Fruit fly (Drosophila melanogaster) whole organism, wandering third instar larva: ENCODE measurements around the gene Setd3.

Experiments used
- Abd-B ChIP-seq: fragments of >200 bp; optimal IDR thresholded peaks from 2 replicates; lab custom pipeline; 2017; ENCODE audit warnings: missing biosample characterization, missing genetic modification characterization
- CG32264 ChIP-seq: fragments of 200-800 bp; sonication (Bioruptor generic); optimal IDR thresholded peaks from 2 replicates; lab custom pipeline; 2016; ENCODE audit warnings: missing biosample characterization, missing genetic modification characterization
- CG9705 ChIP-seq: fragments of 200-800 bp; sonication (Bioruptor generic); optimal IDR thresholded peaks from 2 replicates; lab custom pipeline; 2018; ENCODE audit warnings: missing biosample characterization, mild to moderate bottlenecking, missing genetic modification characterization
- CrebA ChIP-seq: fragments of 200-800 bp; sonication (Bioruptor generic); optimal IDR thresholded peaks from 2 replicates; lab custom pipeline; 2016; ENCODE audit warnings: missing biosample characterization, mild to moderate bottlenecking, missing genetic modification characterization, borderline replicate concordance
- Dfd ChIP-seq: fragments of >200 bp; optimal IDR thresholded peaks from 2 replicates; lab custom pipeline; 2017; ENCODE audit warnings: missing biosample characterization, missing genetic modification characterization
- Dif ChIP-seq: fragments of 200-275, 200-300 bp; sonication (Bioruptor generic); optimal IDR thresholded peaks from 2 replicates; lab custom pipeline; 2018; ENCODE audit warnings: missing biosample characterization, missing genetic modification characterization; ENCODE audit not compliant: partially characterized antibody
- GATAd ChIP-seq: sonication (Bioruptor generic); optimal IDR thresholded peaks from 2 replicates; lab custom pipeline; 2016; ENCODE audit warnings: missing biosample characterization, missing genetic modification characterization
- HLH106 ChIP-seq: fragments of 200-800 bp; optimal IDR thresholded peaks from 3 replicates; lab custom pipeline; 2019; ENCODE audit warnings: missing biosample characterization, mild to moderate bottlenecking, missing genetic modification characterization, moderate library complexity
- Hnf4 ChIP-seq: fragments of 200-800 bp; sonication (Bioruptor generic); optimal IDR thresholded peaks from 2 replicates; lab custom pipeline; 2016; ENCODE audit warnings: missing biosample characterization, mild to moderate bottlenecking, missing genetic modification characterization
- Hr78 ChIP-seq: fragments of >200 bp; optimal IDR thresholded peaks from 2 replicates; lab custom pipeline; 2017; ENCODE audit warnings: missing biosample characterization, missing genetic modification characterization
- Hr83 ChIP-seq: fragments of 200-300 bp; sonication (Bioruptor generic); optimal IDR thresholded peaks from 2 replicates; lab custom pipeline; 2016; ENCODE audit warnings: missing biosample characterization, mild to moderate bottlenecking, missing genetic modification characterization, moderate library complexity; ENCODE audit not compliant: poor library complexity, severe bottlenecking
- Jra ChIP-seq: sonication (Bioruptor generic); optimal IDR thresholded peaks from 2 replicates; lab custom pipeline; 2016; ENCODE audit warnings: missing biosample characterization, missing genetic modification characterization
- Mio ChIP-seq: sonication (Bioruptor generic); optimal IDR thresholded peaks from 2 replicates; lab custom pipeline; 2016; ENCODE audit warnings: missing biosample characterization, missing genetic modification characterization
- Myc ChIP-seq: fragments of >200 bp; optimal IDR thresholded peaks from 2 replicates; lab custom pipeline; 2017
- N ChIP-seq: fragments of >200 bp; optimal IDR thresholded peaks from 2 replicates; lab custom pipeline; 2018; ENCODE audit warnings: missing biosample characterization, missing external identifiers, missing genetic modification characterization
- OdsH ChIP-seq: fragments of 200-800 bp; sonication (Bioruptor generic); optimal IDR thresholded peaks from 2 replicates; lab custom pipeline; 2016; ENCODE audit warnings: missing biosample characterization, mild to moderate bottlenecking, missing genetic modification characterization
- Rel ChIP-seq, 2 experiments: fragments of 200-800 bp; sonication (Bioruptor generic) in 1 of 2; optimal IDR thresholded peaks; 2 replicates in 1 of 2; 3 replicates in 1 of 2; lab custom pipeline; 2016 to 2019; ENCODE audit warnings: mild to moderate bottlenecking in 2 of 2, missing biosample characterization in 2 of 2, missing genetic modification characterization in 2 of 2, moderate library complexity in 1 of 2
- Sp1 ChIP-seq: fragments of 200-800 bp; sonication (Bioruptor generic); optimal IDR thresholded peaks from 3 replicates; lab custom pipeline; 2019; ENCODE audit warnings: missing biosample characterization, mild to moderate bottlenecking, missing genetic modification characterization, moderate library complexity
- Vsx2 ChIP-seq: fragments of 200-300, 225-300 bp; sonication (Bioruptor generic); optimal IDR thresholded peaks from 2 replicates; lab custom pipeline; 2018; ENCODE audit warnings: missing biosample characterization, missing genetic modification characterization; ENCODE audit not compliant: partially characterized antibody
- br ChIP-seq: fragments of 200-800 bp; sonication (Bioruptor generic); optimal IDR thresholded peaks from 2 replicates; lab custom pipeline; 2016; ENCODE audit warnings: missing biosample characterization, missing genetic modification characterization
- brk ChIP-seq: fragments of 200-800 bp; sonication (Bioruptor generic); optimal IDR thresholded peaks from 2 replicates; lab custom pipeline; 2016; ENCODE audit warnings: missing biosample characterization, mild to moderate bottlenecking, missing genetic modification characterization
- dl ChIP-seq, 2 experiments: fragments of 175-275, 200-275 bp in 1 of 2; fragments of 200-275 bp in 1 of 2; sonication (Bioruptor generic); optimal IDR thresholded peaks; lab custom pipeline; 2018; ENCODE audit warnings: mild to moderate bottlenecking in 2 of 2, missing biosample characterization in 2 of 2, missing genetic modification characterization in 2 of 2, moderate library complexity in 2 of 2; ENCODE audit not compliant: partially characterized antibody in 2 of 2, insufficient read depth in 1 of 2
- dmrt93B ChIP-seq: fragments of 200-800 bp; sonication (Bioruptor generic); optimal IDR thresholded peaks from 2 replicates; lab custom pipeline; 2018; ENCODE audit warnings: missing biosample characterization, mild to moderate bottlenecking, missing genetic modification characterization
- dsf ChIP-seq: sonication (Bioruptor generic); optimal IDR thresholded peaks from 2 replicates; lab custom pipeline; 2016; ENCODE audit warnings: missing biosample characterization, missing genetic modification characterization, borderline replicate concordance
- ey ChIP-seq: fragments of 200-800 bp; sonication (Bioruptor generic); optimal IDR thresholded peaks from 2 replicates; lab custom pipeline; 2016; ENCODE audit warnings: missing biosample characterization, missing genetic modification characterization
- foxo ChIP-seq, 2 experiments: fragments of 200-800 bp; sonication (Bioruptor generic); optimal IDR thresholded peaks; 2 replicates in 1 of 2; 3 replicates in 1 of 2; lab custom pipeline; 2016 to 2017; ENCODE audit warnings: missing biosample characterization in 2 of 2, missing genetic modification characterization in 2 of 2
- fru ChIP-seq: fragments of 200-800 bp; sonication (Bioruptor generic); optimal IDR thresholded peaks from 3 replicates; lab custom pipeline; 2016; ENCODE audit warnings: missing biosample characterization, mild to moderate bottlenecking, missing genetic modification characterization
- h ChIP-seq: fragments of 200-800 bp; sonication (Bioruptor generic); optimal IDR thresholded peaks from 3 replicates; lab custom pipeline; 2016; ENCODE audit warnings: missing biosample characterization, mild to moderate bottlenecking, missing genetic modification characterization
- jim ChIP-seq: fragments of 175-275, 200-325 bp; sonication (Bioruptor generic); optimal IDR thresholded peaks from 2 replicates; lab custom pipeline; 2016; ENCODE audit warnings: missing biosample characterization, mild to moderate bottlenecking, missing genetic modification characterization
- lola ChIP-seq: fragments of >200 bp; optimal IDR thresholded peaks from 2 replicates; lab custom pipeline; 2017; ENCODE audit warnings: missing biosample characterization, missing genetic modification characterization
- pan ChIP-seq: fragments of >200 bp; optimal IDR thresholded peaks from 2 replicates; lab custom pipeline; 2017
- psq ChIP-seq: fragments of 200-800 bp; sonication (Bioruptor generic); optimal IDR thresholded peaks from 3 replicates; lab custom pipeline; 2017; ENCODE audit warnings: missing biosample characterization, mild to moderate bottlenecking, missing genetic modification characterization, moderate library complexity
- rgr ChIP-seq: fragments of 200-800 bp; sonication (Bioruptor generic); optimal IDR thresholded peaks from 3 replicates; lab custom pipeline; 2016; ENCODE audit warnings: missing biosample characterization, mild to moderate bottlenecking, missing genetic modification characterization
- sage ChIP-seq: fragments of 200-800 bp; sonication (Bioruptor generic); optimal IDR thresholded peaks from 2 replicates; lab custom pipeline; 2016; ENCODE audit warnings: missing biosample characterization, mild to moderate bottlenecking, missing genetic modification characterization
- sv ChIP-seq: fragments of 200-800 bp; sonication (Bioruptor generic); optimal IDR thresholded peaks from 3 replicates; lab custom pipeline; 2016; ENCODE audit warnings: missing biosample characterization, missing genetic modification characterization
- tai ChIP-seq: sonication (Bioruptor generic); optimal IDR thresholded peaks from 2 replicates; lab custom pipeline; 2016; ENCODE audit warnings: missing biosample characterization, missing genetic modification characterization
- usp ChIP-seq: fragments of >200 bp; optimal IDR thresholded peaks from 2 replicates; lab custom pipeline; 2017; ENCODE audit warnings: missing biosample characterization, missing genetic modification characterization
- woc ChIP-seq: sonication (Bioruptor generic); optimal IDR thresholded peaks from 2 replicates; lab custom pipeline; 2016; ENCODE audit warnings: missing biosample characterization, mild to moderate bottlenecking, missing genetic modification characterization

The Setd3 gene

dm6 chrX:7008102-7009087 lies 39.8 kb upstream of the Setd3 start:
- TF ChIP-seq GATAd (GFP tag; lab: Kevin White, UChicago) = no peak
- TF ChIP-seq Hnf4 = peak; percentile 23
- no peak for TF ChIP-seq jim
- peak; percentile 81 for TF ChIP-seq fru (GFP tag; lab: Kevin White, UChicago)
- TF ChIP-seq Abd-B (GFP tag; lab: Kevin White, UChicago) = no peak
- peak; percentile 63 for TF ChIP-seq Sp1 (GFP tag; lab: Kevin White, UChicago)
- TF ChIP-seq Hr78 (GFP tag; lab: Kevin White, UChicago) = no peak
- TF ChIP-seq Hr83 = no peak
- TF ChIP-seq pan (lab: Kevin White, UChicago) = no peak
- peak; percentile 70 for TF ChIP-seq woc (GFP tag; lab: Kevin White, UChicago)
- TF ChIP-seq rgr (GFP tag; lab: Kevin White, UChicago) = peak; percentile 25
- TF ChIP-seq Jra (GFP tag; lab: Kevin White, UChicago) = peak; percentile 29
- peak; percentile 74 for TF ChIP-seq h (GFP tag; lab: Kevin White, UChicago)
- TF ChIP-seq usp = no peak
- peak; percentile 41 for TF ChIP-seq CG9705 (GFP tag; lab: Kevin White, UChicago)
- no peak for TF ChIP-seq CG32264 (GFP tag; lab: Kevin White, UChicago)
- no peak for TF ChIP-seq CrebA (GFP tag; lab: Kevin White, UChicago)
- peak; percentile 74 for TF ChIP-seq HLH106 (tag; lab: Kevin White, UChicago)
- TF ChIP-seq foxo (GFP tag; optimal IDR thresholded peaks at IDR 0.05; lab: Kevin White, UChicago) = peak in 1 of 2 experiments; percentile 80
- TF ChIP-seq lola (GFP tag; lab: Kevin White, UChicago) = no peak
- TF ChIP-seq ey (GFP tag; lab: Kevin White, UChicago) = peak; percentile 77
- TF ChIP-seq Mio (GFP tag; lab: Kevin White, UChicago) = no peak
- TF ChIP-seq psq = peak; percentile 68
- no peak for TF ChIP-seq Rel (GFP tag; optimal IDR thresholded peaks at IDR 0.05; lab: Kevin White, UChicago)
- TF ChIP-seq Rel (tag; optimal IDR thresholded peaks at IDR 0.05; lab: Kevin White, UChicago) = peak; percentile 12
- TF ChIP-seq br = peak; percentile 53
- peak; percentile 42 for TF ChIP-seq tai
- TF ChIP-seq Myc (lab: Kevin White, UChicago) = no peak
- no peak for TF ChIP-seq brk (GFP tag; lab: Kevin White, UChicago)
- TF ChIP-seq OdsH = peak; percentile 60
- TF ChIP-seq dsf (GFP tag; lab: Kevin White, UChicago) = no peak
- peak; percentile 42 for TF ChIP-seq dmrt93B
- TF ChIP-seq Dfd (GFP tag; lab: Kevin White, UChicago) = no peak
- no peak for TF ChIP-seq dl (GFP tag; optimal IDR thresholded peaks at IDR 0.05; lab: Kevin White, UChicago; ENCODE audit: insufficient read depth in 1 of 2, partially characterized antibody in 2 of 2)
- TF ChIP-seq sv = no peak
- TF ChIP-seq sage = no peak
- TF ChIP-seq Dif (GFP tag; lab: Kevin White, UChicago) = peak; percentile 69
- no peak for TF ChIP-seq N (GFP tag; lab: Kevin White, UChicago)
- no peak for TF ChIP-seq Vsx2

- no peak for TF ChIP-seq pan (lab: Kevin White, UChicago)
- TF ChIP-seq ey (GFP tag; lab: Kevin White, UChicago) = peak; percentile 52
- no peak for TF ChIP-seq CrebA (GFP tag; lab: Kevin White, UChicago)
- peak; percentile 1 for TF ChIP-seq HLH106 (tag; lab: Kevin White, UChicago)
- no peak for TF ChIP-seq jim
- no peak for TF ChIP-seq OdsH
- no peak for TF ChIP-seq Rel (GFP tag; optimal IDR thresholded peaks at IDR 0.05; lab: Kevin White, UChicago)
- no peak for TF ChIP-seq Rel (tag; optimal IDR thresholded peaks at IDR 0.05; lab: Kevin White, UChicago)
- no peak for TF ChIP-seq tai
- TF ChIP-seq br = peak; percentile 35
- TF ChIP-seq N (GFP tag; lab: Kevin White, UChicago) = no peak
- no peak for TF ChIP-seq dsf (GFP tag; lab: Kevin White, UChicago)
- no peak for TF ChIP-seq dl (GFP tag; optimal IDR thresholded peaks at IDR 0.05; lab: Kevin White, UChicago; ENCODE audit: insufficient read depth in 1 of 2, partially characterized antibody in 2 of 2)
- TF ChIP-seq Sp1 (GFP tag; lab: Kevin White, UChicago) = peak; percentile 1
- TF ChIP-seq Vsx2 = no peak
- TF ChIP-seq Dif (GFP tag; lab: Kevin White, UChicago) = no peak
- TF ChIP-seq Hnf4 = no peak
- TF ChIP-seq Myc (lab: Kevin White, UChicago) = no peak
- no peak for TF ChIP-seq Hr83
- TF ChIP-seq Hr78 (GFP tag; lab: Kevin White, UChicago) = no peak
- TF ChIP-seq h (GFP tag; lab: Kevin White, UChicago) = peak; percentile 51
- no peak for TF ChIP-seq sv
- peak; percentile 41 for TF ChIP-seq woc (GFP tag; lab: Kevin White, UChicago)
- peak; percentile 43 for TF ChIP-seq rgr (GFP tag; lab: Kevin White, UChicago)
- no peak for TF ChIP-seq psq
- no peak for TF ChIP-seq Jra (GFP tag; lab: Kevin White, UChicago)
- peak in 1 of 2 experiments; percentile 31 for TF ChIP-seq foxo (GFP tag; optimal IDR thresholded peaks at IDR 0.05; lab: Kevin White, UChicago)
- no peak for TF ChIP-seq GATAd (GFP tag; lab: Kevin White, UChicago)
- no peak for TF ChIP-seq dmrt93B
- no peak for TF ChIP-seq usp
- no peak for TF ChIP-seq fru (GFP tag; lab: Kevin White, UChicago)
- no peak for TF ChIP-seq Abd-B (GFP tag; lab: Kevin White, UChicago)
- no peak for TF ChIP-seq Dfd (GFP tag; lab: Kevin White, UChicago)
- no peak for TF ChIP-seq Mio (GFP tag; lab: Kevin White, UChicago)
- no peak for TF ChIP-seq lola (GFP tag; lab: Kevin White, UChicago)
- TF ChIP-seq brk (GFP tag; lab: Kevin White, UChicago) = peak; percentile 8
Measured at dm6 chrX:7007693-7008092, 39.1 kb upstream of the Setd3 start.
